Worm (Caenorhabditis elegans): ENCODE results near the gene Y49F6B.6.
"Not testable (repeated sequence)": the region's sequence is repeated elsewhere in the genome, so short reads cannot be mapped to it uniquely, and the experiment has no call there.

Y49F6B.6 gene

DNA sequence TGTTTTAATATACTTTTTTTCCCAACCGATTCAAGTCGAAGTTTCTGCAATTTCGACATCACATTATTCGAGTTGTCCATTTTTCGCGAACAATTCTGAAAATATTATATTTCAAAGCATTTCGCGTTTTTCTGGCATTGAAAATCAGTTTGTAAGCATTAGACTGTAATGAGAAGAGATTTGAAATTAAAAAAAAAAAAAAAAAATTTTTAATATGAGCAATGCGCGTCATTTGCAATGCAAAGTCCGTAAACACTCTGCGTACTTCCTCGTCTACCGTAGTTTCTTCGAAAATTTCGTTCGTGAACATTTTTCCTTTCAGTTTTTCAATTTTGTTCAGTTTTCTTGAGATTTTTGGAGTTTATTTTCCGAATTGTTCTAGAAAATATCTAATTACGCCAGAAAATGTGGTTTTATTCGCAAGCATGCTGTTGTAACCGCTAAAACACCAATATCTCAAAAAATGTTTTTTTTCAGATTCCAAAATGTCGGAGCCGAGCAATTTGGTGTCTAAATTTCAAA, 27.6 kb upstream of the Y49F6B.6 start, which contains the start of the genes C16C8.5 and C16C8.16:
Gene C16C8.5 (minus strand): TSS at position 101 of the 522 bp plus-strand sequence.
Gene C16C8.16 (plus strand): TSS at position 472 of the 522 bp plus-strand sequence.
- TF ChIP-seq W03F9.2 (tag; optimal IDR thresholded peaks at IDR 0.05): no peak
- no peak for TF ChIP-seq dao-5 (tag; optimal IDR thresholded peaks at IDR 0.05)
- TF ChIP-seq him-1 (tag; optimal IDR thresholded peaks at IDR 0.05): no peak

DNA sequence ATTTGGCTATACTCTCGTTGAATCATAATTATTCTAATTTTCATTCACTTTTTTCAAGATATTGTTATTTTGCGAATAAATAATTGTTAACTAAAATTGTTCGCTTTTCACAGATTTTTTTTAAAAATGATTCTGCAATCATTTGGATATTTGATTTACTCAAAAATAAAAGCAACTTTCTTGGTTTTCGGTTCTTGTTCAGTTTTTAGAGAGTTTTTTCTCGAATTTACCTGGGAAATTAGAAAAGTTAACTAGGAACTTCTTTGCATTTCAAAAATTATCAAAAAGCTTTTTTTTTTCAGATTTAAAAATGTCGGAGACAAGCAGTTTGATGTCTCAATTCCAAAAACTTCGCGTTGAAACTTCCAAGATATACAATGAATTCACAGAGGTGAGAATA, 26.3 kb upstream of the Y49F6B.6 start, which contains the start of the genes C16C8.20 and gldi-6:
Gene C16C8.20 (plus strand): TSS at position 301 of the 400 bp plus-strand sequence.
Gene gldi-6 (plus strand): TSS at position 301 of the 400 bp plus-strand sequence.
- TF ChIP-seq W03F9.2 (tag; optimal IDR thresholded peaks at IDR 0.05) (no peak), him-1 (tag; optimal IDR thresholded peaks at IDR 0.05) (no peak), dao-5 (tag; optimal IDR thresholded peaks at IDR 0.05) (no peak)

DNA sequence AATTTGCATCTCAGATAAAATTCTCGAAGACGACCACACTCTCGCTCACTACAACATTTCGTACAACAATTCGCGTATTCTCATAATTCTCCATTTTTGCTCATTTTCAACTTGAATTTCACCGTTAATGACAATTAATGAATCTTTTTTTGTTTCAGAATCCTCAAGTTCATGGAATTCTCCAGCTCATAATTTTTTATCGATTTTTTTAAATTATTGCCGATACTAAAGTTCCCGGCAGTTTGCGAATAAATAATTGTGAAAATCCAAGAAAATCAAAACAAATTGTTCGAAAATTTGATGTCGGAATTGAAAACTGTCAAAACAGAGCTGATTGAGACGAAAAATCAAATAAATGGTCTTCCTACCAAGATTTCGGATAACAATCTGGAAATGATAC, 25.0 kb upstream of the Y49F6B.6 start, which contains the start of gene C16C8.21:
Gene C16C8.21 (plus strand): TSS at position 301 of the 400 bp plus-strand sequence.
- TF ChIP-seq dao-5 (tag; optimal IDR thresholded peaks at IDR 0.05) (no peak), W03F9.2 (tag; optimal IDR thresholded peaks at IDR 0.05) (no peak), him-1 (tag; optimal IDR thresholded peaks at IDR 0.05) (no peak)

DNA sequence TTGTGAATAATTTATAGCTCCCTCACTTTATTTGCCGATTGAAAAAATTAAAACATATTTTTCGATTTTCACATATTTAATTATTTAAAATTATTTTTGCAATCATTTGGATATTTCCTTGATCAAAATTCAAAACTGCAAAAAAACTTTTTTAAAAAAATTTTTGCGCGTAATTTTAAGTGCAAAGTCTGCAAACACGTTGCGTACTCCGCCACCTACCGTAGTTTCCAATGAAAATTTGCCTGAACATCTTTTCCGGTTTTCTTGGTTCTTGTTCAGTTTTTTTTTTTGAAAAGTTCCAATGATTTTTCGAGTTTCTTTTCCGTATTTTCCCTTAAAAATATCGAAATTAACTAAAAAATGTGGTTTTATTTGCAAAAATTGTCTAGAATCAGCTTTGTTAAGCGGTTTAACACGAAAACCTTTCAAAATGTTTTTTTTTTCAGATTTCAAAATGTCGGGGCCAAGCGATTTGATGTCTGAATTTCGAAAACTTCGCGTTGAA, 24.1 kb upstream of the Y49F6B.6 start, which contains the start of gene C16C8.25:
Gene C16C8.25 (plus strand): TSS at position 455 of the 505 bp plus-strand sequence.
- TF ChIP-seq him-1 (tag; optimal IDR thresholded peaks at IDR 0.05): no peak
- TF ChIP-seq W03F9.2 (tag; optimal IDR thresholded peaks at IDR 0.05): no peak
- no peak for TF ChIP-seq dao-5 (tag; optimal IDR thresholded peaks at IDR 0.05)

ce11 chrII:3449514-3449913, 23.4 kb upstream of the Y49F6B.6 start, which contains the start of gene C16C8.14:
Gene C16C8.14, plus strand, starts transcription at chrII:3449814.
- TF ChIP-seq him-1, W03F9.2, dao-5 (tag; optimal IDR thresholded peaks at IDR 0.05): not testable (repeated sequence)

- no peak for TF ChIP-seq dao-5 (tag; optimal IDR thresholded peaks at IDR 0.05)
- no peak for TF ChIP-seq him-1 (tag; optimal IDR thresholded peaks at IDR 0.05)
- TF ChIP-seq W03F9.2 (tag; optimal IDR thresholded peaks at IDR 0.05): no peak
Observed at ce11 chrII:3452421-3452820, 20.5 kb upstream of the Y49F6B.6 start, which contains the start of gene C16C8.12. Gene C16C8.12, plus strand, starts transcription at chrII:3452721.

DNA sequence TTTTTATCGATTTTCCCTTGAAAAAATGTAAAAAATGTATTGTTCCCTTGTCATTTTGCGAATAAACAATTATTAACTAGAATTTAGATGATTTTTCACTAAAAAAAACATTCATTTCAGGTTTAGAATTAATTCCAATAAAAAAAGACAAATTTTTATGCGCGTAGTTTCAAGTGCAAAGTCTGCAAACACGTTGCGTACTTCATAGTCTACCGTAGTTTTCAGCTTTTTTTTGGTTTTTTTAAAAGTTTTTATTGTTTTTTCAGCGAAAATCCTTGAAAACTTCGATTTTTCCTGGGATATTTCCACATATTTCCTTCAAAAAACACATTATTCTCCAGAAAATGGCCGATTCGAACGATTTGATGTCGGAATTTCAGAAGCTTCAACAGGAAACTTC, 19.4 kb upstream of the Y49F6B.6 start, which contains the start of gene C16C8.11:
Gene C16C8.11 (plus strand): TSS at position 188 of the 400 bp plus-strand sequence.
- no peak for TF ChIP-seq W03F9.2 (tag; optimal IDR thresholded peaks at IDR 0.05)
- no peak for TF ChIP-seq dao-5 (tag; optimal IDR thresholded peaks at IDR 0.05)
- TF ChIP-seq him-1 (tag; optimal IDR thresholded peaks at IDR 0.05): no peak

- TF ChIP-seq W03F9.2 (tag; optimal IDR thresholded peaks at IDR 0.05) (no peak), him-1 (tag; optimal IDR thresholded peaks at IDR 0.05) (no peak), dao-5 (tag; optimal IDR thresholded peaks at IDR 0.05) (no peak)
Observed at ce11 chrII:3458209-3458608, 14.7 kb upstream of the Y49F6B.6 start, which contains the start of the genes C16C8.26 and C16C8.19. Gene C16C8.26, minus strand, starts transcription at chrII:3458309. Gene C16C8.19, plus strand, starts transcription at chrII:3458487.

DNA sequence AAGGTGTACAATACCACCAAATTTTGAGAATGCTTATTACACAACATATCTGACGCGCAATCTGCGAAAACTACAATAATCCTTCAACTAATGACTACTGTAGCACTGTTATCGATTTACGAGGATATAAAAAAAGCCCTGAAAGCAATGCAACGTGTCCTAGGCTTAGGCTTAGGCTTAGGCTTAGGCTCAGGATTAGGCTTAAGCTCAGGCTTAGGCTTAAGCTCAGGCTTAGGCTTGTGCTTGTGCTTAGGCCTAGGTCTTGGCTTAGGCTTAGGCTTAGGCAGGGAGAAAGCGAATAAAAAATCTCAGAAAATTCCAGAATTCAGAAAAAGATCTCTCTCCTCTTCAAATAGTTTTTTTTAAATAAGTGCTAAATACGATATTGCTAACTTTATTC, 13.7 kb upstream of the Y49F6B.6 start:
- TF ChIP-seq dao-5 (tag; optimal IDR thresholded peaks at IDR 0.05) (no peak), W03F9.2 (tag; optimal IDR thresholded peaks at IDR 0.05) (no peak), him-1 (tag; optimal IDR thresholded peaks at IDR 0.05) (no peak)

ce11 chrII:3460048-3460447, 12.9 kb upstream of the Y49F6B.6 start, which contains the start of gene C16C8.7:
Gene C16C8.7, minus strand, starts transcription at chrII:3460148.
- TF ChIP-seq W03F9.2 (tag; optimal IDR thresholded peaks at IDR 0.05) (no peak), dao-5 (tag; optimal IDR thresholded peaks at IDR 0.05) (no peak), him-1 (tag; optimal IDR thresholded peaks at IDR 0.05) (no peak)

- TF ChIP-seq him-1 (tag; optimal IDR thresholded peaks at IDR 0.05) (no peak), W03F9.2 (tag; optimal IDR thresholded peaks at IDR 0.05) (no peak), dao-5 (tag; optimal IDR thresholded peaks at IDR 0.05) (no peak)
Observed at ce11 chrII:3461586-3461985, 11.3 kb upstream of the Y49F6B.6 start, which contains the start of gene C16C8.8. Gene C16C8.8, minus strand, starts transcription at chrII:3461686.

ce11 chrII:3463097-3463496, 9.8 kb upstream of the Y49F6B.6 start, which contains the start of gene C16C8.9:
Gene C16C8.9, minus strand, starts transcription at chrII:3463197.
- no peak for TF ChIP-seq W03F9.2 (tag; optimal IDR thresholded peaks at IDR 0.05)
- TF ChIP-seq him-1 (tag; optimal IDR thresholded peaks at IDR 0.05): no peak
- no peak for TF ChIP-seq dao-5 (tag; optimal IDR thresholded peaks at IDR 0.05)

DNA sequence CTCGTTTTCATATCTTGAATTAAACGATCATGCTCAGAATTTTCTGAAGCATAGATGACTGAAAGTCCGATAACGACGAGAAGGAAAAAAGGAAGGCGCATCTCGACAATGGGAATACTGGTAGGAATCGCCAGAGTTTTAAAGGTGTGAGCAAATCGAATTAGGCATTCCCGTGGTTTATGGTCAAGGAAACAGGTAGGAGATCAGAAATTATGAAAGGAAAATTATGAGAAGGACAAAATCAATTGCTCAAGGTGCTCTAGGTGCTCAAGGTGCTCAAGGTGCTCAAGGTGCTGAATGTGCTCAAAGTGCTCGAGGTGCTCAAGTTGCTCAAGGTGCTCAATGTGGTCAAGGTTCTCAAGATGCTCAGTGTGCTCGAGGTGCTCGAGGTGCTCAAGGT, 8.3 kb upstream of the Y49F6B.6 start, which contains the start of gene C16C8.10:
Gene C16C8.10 (minus strand): TSS at position 101 of the 400 bp plus-strand sequence.
- TF ChIP-seq W03F9.2, him-1, dao-5 (tag; optimal IDR thresholded peaks at IDR 0.05): not testable (repeated sequence)

DNA sequence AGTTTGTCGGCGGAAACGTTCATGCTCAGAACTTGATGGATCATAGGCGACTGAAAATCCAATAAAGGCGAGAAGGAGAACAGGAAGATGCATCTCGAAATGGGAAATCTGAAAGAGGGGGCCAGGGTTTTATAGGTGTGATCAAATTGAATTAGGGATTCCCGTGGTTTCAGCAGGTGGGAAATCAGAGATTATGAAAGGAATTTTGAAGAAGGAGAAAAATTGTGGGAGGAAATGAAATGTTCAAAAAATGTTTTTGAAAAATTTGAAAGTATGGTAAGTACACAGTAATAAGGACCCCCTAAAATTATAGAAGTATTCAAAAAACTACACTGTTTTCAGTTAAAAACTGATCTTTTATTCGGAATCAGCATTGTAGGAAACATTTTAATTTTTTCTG, 2.4 kb upstream of the Y49F6B.6 start, which contains the start of gene Y49F6B.20:
Gene Y49F6B.20 (minus strand): TSS at position 101 of the 400 bp plus-strand sequence.
- no peak for TF ChIP-seq dao-5 (tag; optimal IDR thresholded peaks at IDR 0.05)
